Fruit fly (Drosophila melanogaster) S2 (cell line): ENCODE results near the gene CG11342.

Experiments
- CG8478 ChIP-seq: fragments of >200 bp; optimal IDR thresholded peaks from 2 replicates; lab custom pipeline; 2018
- CTCF ChIP-seq, 2 experiments: fragments of >200 bp; optimal IDR thresholded peaks; 2 replicates each; lab custom pipeline; 2018

Gene CG11342

DNA sequence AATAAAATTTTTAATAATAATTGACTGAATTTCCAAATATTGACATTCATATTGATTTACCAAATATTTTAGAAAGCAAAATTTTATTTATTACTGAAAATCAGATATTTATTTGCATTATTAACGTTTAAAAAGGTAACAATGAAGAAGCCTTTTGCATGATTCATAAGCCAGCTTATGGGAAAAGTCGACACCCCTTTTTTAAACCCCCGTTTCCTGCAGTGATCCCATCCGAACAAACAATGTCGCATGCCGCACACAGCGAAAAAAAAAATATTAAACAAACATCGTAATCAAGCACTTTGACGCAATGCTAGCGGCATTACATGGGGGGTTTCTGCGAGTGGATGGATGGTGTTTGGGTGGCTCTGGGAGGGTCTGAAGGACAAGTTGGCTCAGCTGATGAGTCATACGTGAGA is 13.6 kb downstream of the CG11342 start:
- TF ChIP-seq CG8478 (lab: Kevin White, UChicago) (no peak), CTCF (optimal IDR thresholded peaks at IDR 0.05; lab: Kevin White, UChicago) (no peak)

DNA sequence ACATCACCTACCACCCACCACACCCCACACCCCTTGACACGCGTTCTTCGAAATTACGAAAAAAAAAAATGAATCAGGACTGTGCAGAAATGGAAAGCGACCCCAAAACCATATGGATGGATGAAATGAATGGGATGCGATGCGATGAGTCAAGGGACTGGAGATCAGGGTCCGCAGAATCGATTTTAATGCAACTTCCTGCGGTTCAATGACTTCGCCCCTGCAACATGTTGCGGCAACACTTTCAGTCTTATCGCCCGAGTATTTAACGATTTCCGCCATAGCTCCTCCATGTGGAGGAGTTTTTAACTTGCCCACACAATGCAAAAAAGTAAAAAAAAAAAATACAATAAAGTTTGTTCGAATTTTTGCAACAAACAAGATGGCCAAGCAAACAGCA is 14.6 kb downstream of the CG11342 start:
- no peak for TF ChIP-seq CTCF (optimal IDR thresholded peaks at IDR 0.05; lab: Kevin White, UChicago)
- TF ChIP-seq CG8478 (lab: Kevin White, UChicago): no peak

dm6 chr3L:4352009-4352408 is 15.2 kb downstream of the CG11342 start:
- TF ChIP-seq CG8478 (lab: Kevin White, UChicago) (no peak), CTCF (optimal IDR thresholded peaks at IDR 0.05; lab: Kevin White, UChicago) (no peak)

- no peak for TF ChIP-seq CG8478 (lab: Kevin White, UChicago)
- TF ChIP-seq CTCF (optimal IDR thresholded peaks at IDR 0.05; lab: Kevin White, UChicago): no peak
Observed at dm6 chr3L:4349314-4349713, 17.9 kb downstream of the CG11342 start.

- TF ChIP-seq CG8478 (lab: Kevin White, UChicago): no peak
Observed at dm6 chr3L:4348839-4349238, 18.4 kb downstream of the CG11342 start.

DNA sequence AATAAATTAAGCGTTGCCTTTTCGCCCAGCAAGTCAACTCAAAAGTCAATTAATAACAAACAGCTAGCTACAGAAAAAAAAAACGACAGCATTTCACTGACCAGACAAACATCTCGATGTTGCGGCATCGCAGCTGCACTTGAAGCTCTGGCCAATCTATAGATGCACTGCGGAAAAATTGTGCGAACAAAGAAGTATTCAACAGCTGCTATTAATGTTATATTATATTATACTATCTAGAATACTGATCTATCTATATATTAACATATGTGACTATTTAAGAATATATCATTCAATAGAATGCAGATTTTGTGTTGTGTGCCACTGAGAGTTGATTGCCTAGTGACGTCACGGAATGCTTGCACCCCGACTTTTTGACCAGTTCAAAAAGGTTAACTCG is 19.2 kb downstream of the CG11342 start:
- TF ChIP-seq CTCF (optimal IDR thresholded peaks at IDR 0.05; lab: Kevin White, UChicago) (no peak), CG8478 (lab: Kevin White, UChicago) (no peak)

- no peak for TF ChIP-seq CG8478 (lab: Kevin White, UChicago)
- no peak for TF ChIP-seq CTCF (optimal IDR thresholded peaks at IDR 0.05; lab: Kevin White, UChicago)
Observed at dm6 chr3L:4346379-4346778, 20.9 kb downstream of the CG11342 start.

dm6 chr3L:4341078-4341477 is 26.2 kb downstream of the CG11342 start:
- TF ChIP-seq CTCF (optimal IDR thresholded peaks at IDR 0.05; lab: Kevin White, UChicago): no peak
- TF ChIP-seq CG8478 (lab: Kevin White, UChicago): no peak

- no peak for TF ChIP-seq CG8478 (lab: Kevin White, UChicago)
- TF ChIP-seq CTCF (optimal IDR thresholded peaks at IDR 0.05; lab: Kevin White, UChicago): no peak
Observed at dm6 chr3L:4340227-4340626, 27.0 kb downstream of the CG11342 start.

- TF ChIP-seq CG8478 (lab: Kevin White, UChicago) (no peak), CTCF (optimal IDR thresholded peaks at IDR 0.05; lab: Kevin White, UChicago) (no peak)
Observed at dm6 chr3L:4339525-4339924, 27.7 kb downstream of the CG11342 start.

DNA sequence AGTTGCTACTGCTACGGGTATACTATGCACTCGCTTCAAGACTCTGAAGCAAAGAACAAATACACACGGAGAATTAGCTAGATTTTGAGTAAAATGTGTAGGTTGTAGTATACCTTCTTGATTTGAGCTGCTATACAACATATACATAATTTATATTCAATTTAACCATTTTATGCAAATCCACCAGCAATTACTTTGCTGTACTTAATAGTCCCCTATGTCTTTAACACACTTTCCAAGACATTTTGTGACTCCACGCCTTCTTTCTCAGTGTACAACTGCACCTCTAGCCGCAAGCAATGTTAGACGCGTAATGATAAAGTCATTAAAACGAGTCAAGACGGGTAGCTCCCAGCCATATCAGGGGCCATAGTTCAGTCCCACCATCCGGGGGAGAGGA is 30.7 kb downstream of the CG11342 start:
- TF ChIP-seq CG8478 (lab: Kevin White, UChicago) (no peak), CTCF (optimal IDR thresholded peaks at IDR 0.05; lab: Kevin White, UChicago) (no peak)

- no peak for TF ChIP-seq CG8478 (lab: Kevin White, UChicago)
- TF ChIP-seq CTCF (optimal IDR thresholded peaks at IDR 0.05; lab: Kevin White, UChicago): no peak
Observed at dm6 chr3L:4328048-4328447, 39.2 kb downstream of the CG11342 start.

dm6 chr3L:4322032-4322617 is 45.1 kb downstream of the CG11342 start, which contains the start of gene CG15014:
CG15014 (minus strand) TSS chr3L:4322259.
- no peak for TF ChIP-seq CTCF (optimal IDR thresholded peaks at IDR 0.05; lab: Kevin White, UChicago)
- no peak for TF ChIP-seq CG8478 (lab: Kevin White, UChicago)

DNA sequence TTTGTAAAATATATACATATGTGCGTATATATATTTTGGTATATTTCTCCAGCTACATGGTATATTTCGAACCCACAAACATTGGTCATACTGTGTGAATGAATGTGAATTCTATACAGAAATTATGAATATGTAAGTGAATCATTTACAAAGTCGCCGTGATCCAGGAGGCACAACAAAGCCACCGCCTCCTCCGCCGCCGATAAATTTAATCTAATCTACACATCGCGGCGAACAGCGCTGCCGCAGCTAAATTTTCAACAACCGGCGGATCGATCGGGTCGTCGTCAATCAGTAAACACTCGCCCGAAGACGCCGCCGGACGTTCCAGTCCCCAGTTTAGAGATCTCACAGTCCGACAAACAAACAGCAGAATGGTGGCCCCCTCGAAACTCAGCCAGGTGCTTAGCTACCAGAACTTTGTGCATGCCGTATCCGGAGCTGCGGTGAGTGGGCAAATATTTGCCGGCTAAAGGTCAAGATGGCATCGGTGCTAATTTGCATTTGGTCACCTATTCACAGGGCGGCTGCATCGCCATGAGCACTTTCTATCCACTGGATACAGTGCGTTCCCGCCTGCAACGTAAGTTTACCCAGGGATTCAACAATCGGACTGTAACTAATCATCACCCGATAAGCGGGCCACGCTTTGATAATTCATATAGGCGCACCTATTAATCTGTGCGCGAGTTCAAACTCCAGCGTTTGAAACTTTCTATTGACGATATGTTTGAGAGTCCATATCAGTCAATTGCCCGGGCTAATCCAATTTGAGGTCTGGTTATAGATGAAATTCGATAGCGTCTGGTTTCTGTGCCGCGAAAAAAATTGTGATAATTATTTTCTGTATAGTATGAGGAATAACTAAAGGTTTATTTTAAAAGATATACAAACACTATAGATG is 48.3 kb downstream of the CG11342 start, which contains the start of gene PMP34:
Gene PMP34, plus strand, starts transcription at position 79 of the 904 bp plus-strand sequence.
- no peak for TF ChIP-seq CG8478 (lab: Kevin White, UChicago)
- no peak for TF ChIP-seq CTCF (optimal IDR thresholded peaks at IDR 0.05; lab: Kevin White, UChicago)
